Worm (Caenorhabditis elegans) whole organism, L4 larva: ENCODE measurements around the gene sax-2.

ENCODE experiments used
- F37D6.2 ChIP-seq: sonication (generic microtip); optimal IDR thresholded peaks from 2 replicates; lab custom pipeline; 2016; ENCODE audit warnings: mild to moderate bottlenecking, missing genetic modification characterization, missing compliant biosample characterization
- F49E8.2 ChIP-seq: sonication (generic microtip); optimal IDR thresholded peaks from 2 replicates; lab custom pipeline; 2016; ENCODE audit warnings: missing compliant biosample characterization, mild to moderate bottlenecking, missing genetic modification characterization, borderline replicate concordance
- R02D3.7 ChIP-seq: fragments of 150-350 bp; sonication (generic microtip); optimal IDR thresholded peaks from 3 replicates; lab custom pipeline; 2014; ENCODE audit warnings: missing biosample characterization, missing genetic modification characterization
- T26A8.4 ChIP-seq: fragments of 200-800 bp; sonication (Bioruptor generic); IDR thresholded peaks from 2 replicates; pipeline ENCODE4 v1.3.6; 2022; ENCODE audit warnings: missing genetic modification characterization, missing compliant biosample characterization
- Y105C5A.15 ChIP-seq: fragments of 200-800 bp; sonication (Bioruptor generic); IDR thresholded peaks from 2 replicates; pipeline ENCODE4 v1.3.6; 2022; ENCODE audit warnings: missing genetic modification characterization, missing compliant biosample characterization
- Y5F2A.4 ChIP-seq: fragments of 200-800 bp; sonication (Bioruptor generic); optimal IDR thresholded peaks from 2 replicates; lab custom pipeline; 2018; ENCODE audit warnings: mild to moderate bottlenecking, missing genetic modification characterization, missing compliant biosample characterization
- aly-2 ChIP-seq: sonication (generic microtip); optimal IDR thresholded peaks from 2 replicates; lab custom pipeline; 2018; ENCODE audit warnings: missing biosample characterization, missing genetic modification characterization
- ama-1 ChIP-seq: fragments of 150-350 bp; optimal IDR thresholded peaks from 2 replicates; lab custom pipeline; 2014; ENCODE audit warnings: inconsistent platforms, mixed read lengths
- arid-1 ChIP-seq: fragments of 200-800 bp; sonication (Bioruptor generic); conservative IDR thresholded peaks from 2 replicates; pipeline ENCODE4 v1.3.6; 2022; ENCODE audit warnings: missing genetic modification reagents, missing genetic modification characterization, missing compliant biosample characterization
- attf-4 ChIP-seq: sonication (generic microtip); optimal IDR thresholded peaks from 3 replicates; lab custom pipeline; 2017; ENCODE audit warnings: missing biosample characterization, missing genetic modification characterization
- ceh-20 ChIP-seq: fragments of 200-800 bp; sonication (Bioruptor generic); IDR thresholded peaks from 2 replicates; pipeline ENCODE4 v1.3.6; 2022; ENCODE audit warnings: missing genetic modification reagents, missing genetic modification characterization, missing compliant biosample characterization
- ceh-28 ChIP-seq: fragments of 150-350 bp; optimal IDR thresholded peaks from 2 replicates; lab custom pipeline; 2014; ENCODE audit warnings: missing biosample characterization, missing genetic modification reagents, missing genetic modification characterization
- ceh-44 ChIP-seq: fragments of 200-800 bp; sonication (Bioruptor generic); IDR thresholded peaks from 2 replicates; pipeline ENCODE4 v1.3.6; 2022; ENCODE audit warnings: missing genetic modification reagents, missing genetic modification characterization, missing compliant biosample characterization
- cey-2 ChIP-seq: sonication (generic microtip); optimal IDR thresholded peaks from 3 replicates; lab custom pipeline; 2017; ENCODE audit warnings: missing genetic modification characterization, mild to moderate bottlenecking, missing compliant biosample characterization, antibody characterized with exemption, borderline replicate concordance; ENCODE audit not compliant: insufficient read depth
- daf-12 ChIP-seq: fragments of 150-350 bp; optimal IDR thresholded peaks from 2 replicates; lab custom pipeline; 2014; ENCODE audit warnings: missing biosample characterization, missing genetic modification reagents, missing genetic modification characterization
- daf-8 ChIP-seq: fragments of 200-800 bp; sonication (Bioruptor generic); IDR thresholded peaks from 2 replicates; pipeline ENCODE4 v1.3.6; 2022; ENCODE audit warnings: missing genetic modification characterization, missing compliant biosample characterization
- dmd-6 ChIP-seq: fragments of 200-800 bp; sonication (Bioruptor generic); IDR thresholded peaks from 2 replicates; pipeline ENCODE4 v1.3.6; 2022; ENCODE audit warnings: missing genetic modification reagents, missing genetic modification characterization, missing compliant biosample characterization
- dpl-1 ChIP-seq: fragments of 150-350 bp; optimal IDR thresholded peaks from 2 replicates; lab custom pipeline; 2014; ENCODE audit warnings: missing biosample characterization, missing genetic modification reagents, missing genetic modification characterization
- dve-1 ChIP-seq: sonication (generic microtip); optimal IDR thresholded peaks from 2 replicates; lab custom pipeline; 2017; ENCODE audit warnings: antibody characterized with exemption, mild to moderate bottlenecking, missing genetic modification characterization, missing compliant biosample characterization; ENCODE audit not compliant: insufficient read depth
- egl-27 ChIP-seq: sonication (generic microtip); optimal IDR thresholded peaks from 3 replicates; lab custom pipeline; 2017; ENCODE audit warnings: missing biosample characterization, missing genetic modification reagents, missing genetic modification characterization
- egl-43 ChIP-seq: fragments of 200-800 bp; sonication (Bioruptor generic); IDR thresholded peaks from 2 replicates; pipeline ENCODE4 v1.3.6; 2022; ENCODE audit warnings: missing genetic modification reagents, missing genetic modification characterization, missing compliant biosample characterization
- fkh-10 ChIP-seq: fragments of 150-350 bp; optimal IDR thresholded peaks from 2 replicates; lab custom pipeline; 2014; ENCODE audit warnings: missing biosample characterization, missing genetic modification reagents, missing genetic modification characterization
- hmg-1.1 ChIP-seq: fragments of 200-800 bp; sonication (Bioruptor generic); IDR thresholded peaks from 2 replicates; pipeline ENCODE4 v1.3.6; 2022; ENCODE audit warnings: missing genetic modification reagents, missing genetic modification characterization, missing compliant biosample characterization
- lim-7 ChIP-seq: fragments of 200-800 bp; sonication (Bioruptor generic); IDR thresholded peaks from 2 replicates; pipeline ENCODE4 v1.3.6; 2022; ENCODE audit warnings: missing genetic modification characterization, missing compliant biosample characterization
- lin-13 ChIP-seq: fragments of 150-350 bp; optimal IDR thresholded peaks from 2 replicates; lab custom pipeline; 2014; ENCODE audit warnings: missing biosample characterization, missing genetic modification reagents, missing genetic modification characterization
- lin-38 ChIP-seq: fragments of 200-800 bp; sonication (Bioruptor generic); IDR thresholded peaks from 2 replicates; pipeline ENCODE4 v1.3.6; 2022; ENCODE audit warnings: missing genetic modification reagents, missing genetic modification characterization, missing compliant biosample characterization
- lin-39 ChIP-seq: fragments of 150-350 bp; optimal IDR thresholded peaks from 2 replicates; lab custom pipeline; 2014; ENCODE audit warnings: missing biosample characterization, missing genetic modification reagents, missing genetic modification characterization
- lir-3 ChIP-seq: sonication (generic microtip); optimal IDR thresholded peaks from 2 replicates; lab custom pipeline; 2016; ENCODE audit warnings: mild to moderate bottlenecking, missing genetic modification characterization, missing compliant biosample characterization
- lsy-2 ChIP-seq, 2 experiments: fragments of 150-350 bp in 1 of 2; sonication (generic microtip) in 1 of 2; optimal IDR thresholded peaks; 2 replicates each; lab custom pipeline; 2014 to 2017; ENCODE audit warnings: missing biosample characterization in 2 of 2, missing genetic modification characterization in 2 of 2
- mdl-1 ChIP-seq, 2 experiments: fragments of 150-350 bp in 1 of 2; sonication (generic microtip) in 1 of 2; optimal IDR thresholded peaks; 2 replicates each; lab custom pipeline; 2014 to 2017; ENCODE audit warnings: missing biosample characterization in 2 of 2, missing genetic modification characterization in 2 of 2
- mes-2 ChIP-seq: sonication (generic microtip); optimal IDR thresholded peaks from 2 replicates; lab custom pipeline; 2016; ENCODE audit warnings: missing genotype, mild to moderate bottlenecking, missing genetic modification characterization, missing compliant biosample characterization; ENCODE audit not compliant: poor library complexity, severe bottlenecking
- mxl-2 ChIP-seq: fragments of 200-800 bp; sonication (Bioruptor generic); conservative IDR thresholded peaks from 2 replicates; pipeline ENCODE4 v1.3.6; 2022; ENCODE audit warnings: missing genetic modification reagents, missing genetic modification characterization, missing compliant biosample characterization
- mxl-3 ChIP-seq: fragments of 200-800 bp; sonication (Bioruptor generic); optimal IDR thresholded peaks from 2 replicates; lab custom pipeline; 2018; ENCODE audit warnings: mild to moderate bottlenecking, missing genetic modification characterization, missing compliant biosample characterization
- nhr-10 ChIP-seq: fragments of 150-350 bp; optimal IDR thresholded peaks from 2 replicates; lab custom pipeline; 2014; ENCODE audit warnings: missing biosample characterization, missing genetic modification characterization
- nhr-11 ChIP-seq: fragments of 150-350 bp; optimal IDR thresholded peaks from 2 replicates; lab custom pipeline; 2014; ENCODE audit warnings: missing biosample characterization, missing genetic modification characterization
- nhr-48 ChIP-seq: sonication (generic microtip); optimal IDR thresholded peaks from 2 replicates; lab custom pipeline; 2016; ENCODE audit warnings: mild to moderate bottlenecking, missing genetic modification characterization, missing compliant biosample characterization
- nhr-77 ChIP-seq: fragments of 150-350 bp; optimal IDR thresholded peaks from 2 replicates; lab custom pipeline; 2014; ENCODE audit warnings: missing biosample characterization, missing genetic modification characterization
- php-3 ChIP-seq: fragments of 200-800 bp; sonication (Bioruptor generic); IDR thresholded peaks from 2 replicates; pipeline ENCODE4 v1.3.6; 2022; ENCODE audit warnings: missing genetic modification reagents, missing genetic modification characterization, missing compliant biosample characterization
- pqm-1 ChIP-seq: sonication (generic microtip); optimal IDR thresholded peaks from 2 replicates; lab custom pipeline; 2017; ENCODE audit warnings: missing biosample characterization, missing genetic modification characterization
- rbr-2 ChIP-seq: sonication (generic microtip); optimal IDR thresholded peaks from 2 replicates; lab custom pipeline; 2016; ENCODE audit warnings: missing genotype, missing genetic modification characterization, missing compliant biosample characterization
- saeg-2 ChIP-seq: fragments of 200-800 bp; sonication (Bioruptor generic); IDR thresholded peaks from 2 replicates; pipeline ENCODE4 v1.3.6; 2022; ENCODE audit warnings: missing genetic modification reagents, missing genetic modification characterization, missing compliant biosample characterization
- sdz-12 ChIP-seq: fragments of 200-800 bp; sonication (Bioruptor generic); optimal IDR thresholded peaks from 2 replicates; lab custom pipeline; 2018; ENCODE audit warnings: mild to moderate bottlenecking, missing genetic modification characterization, missing compliant biosample characterization
- snpc-4 ChIP-seq: fragments of 150-350 bp; optimal IDR thresholded peaks from 2 replicates; lab custom pipeline; 2014; ENCODE audit warnings: missing biosample characterization, missing genetic modification characterization
- spr-1 ChIP-seq: sonication (generic microtip); optimal IDR thresholded peaks from 2 replicates; lab custom pipeline; 2016; ENCODE audit warnings: mild to moderate bottlenecking, missing genetic modification characterization, missing compliant biosample characterization
- spr-3 ChIP-seq: fragments of 200-800 bp; sonication (Bioruptor generic); optimal IDR thresholded peaks from 2 replicates; lab custom pipeline; 2018; ENCODE audit warnings: mild to moderate bottlenecking, missing genetic modification characterization, missing compliant biosample characterization
- tag-97 ChIP-seq: fragments of 200-800 bp; sonication (Bioruptor generic); IDR thresholded peaks from 2 replicates; pipeline ENCODE4 v1.3.6; 2022; ENCODE audit warnings: missing genetic modification characterization, missing compliant biosample characterization
- tra-1 ChIP-seq: fragments of 200-800 bp; sonication (Bioruptor generic); IDR thresholded peaks from 2 replicates; pipeline ENCODE4 v1.3.6; 2022; ENCODE audit warnings: missing genetic modification reagents, missing genetic modification characterization, missing compliant biosample characterization
- unc-39 ChIP-seq: sonication (generic microtip); optimal IDR thresholded peaks from 2 replicates; lab custom pipeline; 2017; ENCODE audit warnings: missing biosample characterization, missing genetic modification characterization
- unc-62 ChIP-seq, 3 experiments: fragments of 150-350 bp in 1 of 3; sonication (generic microtip); optimal IDR thresholded peaks in 2 of 3; peaks in 1 of 3; 1 replicate in 1 of 3; 2 replicates in 2 of 3; lab custom pipeline; 2014 to 2017; ENCODE audit warnings: missing biosample characterization in 3 of 3, missing genetic modification characterization in 3 of 3, missing genetic modification reagents in 3 of 3, missing genotype in 1 of 3
- vab-7 ChIP-seq: fragments of 200-800 bp; sonication (Bioruptor generic); IDR thresholded peaks from 2 replicates; pipeline ENCODE4 v1.3.6; 2022; ENCODE audit warnings: missing genetic modification reagents, missing genetic modification characterization, missing compliant biosample characterization
- zag-1 ChIP-seq: fragments of 150-350 bp; optimal IDR thresholded peaks from 2 replicates; lab custom pipeline; 2014; ENCODE audit warnings: missing biosample characterization, missing genetic modification characterization
- ztf-11 ChIP-seq: fragments of 150-350 bp; optimal IDR thresholded peaks from 2 replicates; lab custom pipeline; 2014; ENCODE audit warnings: missing biosample characterization, missing genetic modification characterization
- ztf-7 ChIP-seq: fragments of 150-350 bp; optimal IDR thresholded peaks from 2 replicates; lab custom pipeline; 2014; ENCODE audit warnings: missing biosample characterization, missing genetic modification characterization

Gene sax-2

ce11 chrIII:5102616-5103015, 6.9 kb upstream of the sax-2 start, which contains the start of gene F54D8.6 (continued):
- peak; percentile 21 for TF ChIP-seq nhr-77 (tag; lab: Kevin White, UChicago)
- peak; percentile 91 for TF ChIP-seq lin-38
- no peak for TF ChIP-seq zag-1 (tag; lab: Kevin White, UChicago)
- no peak for TF ChIP-seq mxl-3
- TF ChIP-seq nhr-11 (tag; lab: Kevin White, UChicago) = no peak
- TF ChIP-seq ceh-44 (GFP tag; lab: Robert Waterston, UW) = no peak
- no peak for TF ChIP-seq F37D6.2 (tag; lab: Kevin White, UChicago)
- no peak for TF ChIP-seq attf-4 (tag; lab: Kevin White, UChicago)
- peak; percentile 40 for TF ChIP-seq dpl-1 (GFP tag; lab: Kevin White, UChicago)
- TF ChIP-seq ztf-11 = no peak
- peak in 1 of 2 experiments; percentile 63 for TF ChIP-seq lsy-2 (tag; optimal IDR thresholded peaks at IDR 0.05; lab: Kevin White, UChicago)
- no peak for TF ChIP-seq vab-7 (GFP tag; lab: Robert Waterston, UW)
- TF ChIP-seq egl-27 (tag; lab: Kevin White, UChicago) = no peak
- no peak for TF ChIP-seq mdl-1 (tag; optimal IDR thresholded peaks at IDR 0.05; lab: Kevin White, UChicago)
- no peak for TF ChIP-seq rbr-2 (tag; lab: Kevin White, UChicago)
- TF ChIP-seq daf-8 (GFP tag; lab: Robert Waterston, UW) = no peak
- TF ChIP-seq mxl-2 (GFP tag; lab: Robert Waterston, UW) = no peak
- no peak for TF ChIP-seq nhr-10
- no peak for TF ChIP-seq ztf-7 (tag; lab: Kevin White, UChicago)
- no peak for TF ChIP-seq Y105C5A.15
- TF ChIP-seq arid-1 (GFP tag; lab: Robert Waterston, UW) = no peak
- TF ChIP-seq snpc-4 (tag; lab: Kevin White, UChicago) = no peak
- no peak for TF ChIP-seq lin-13 (GFP tag; lab: Kevin White, UChicago)
- TF ChIP-seq spr-1 (tag; lab: Kevin White, UChicago) = no peak
- TF ChIP-seq nhr-48 (tag; lab: Kevin White, UChicago) = no peak
- no peak for TF ChIP-seq ama-1 (lab: Kevin White, UChicago)
- TF ChIP-seq spr-3 = no peak
- TF ChIP-seq cey-2 (tag; lab: Kevin White, UChicago) = no peak
- TF ChIP-seq sdz-12 = no peak
- no peak for TF ChIP-seq pqm-1
- no peak for TF ChIP-seq egl-43 (GFP tag; lab: Robert Waterston, UW)
- TF ChIP-seq tag-97 (GFP tag; lab: Robert Waterston, UW) = no peak
- TF ChIP-seq dmd-6 (GFP tag; lab: Robert Waterston, UW) = no peak
- TF ChIP-seq dve-1 (tag; lab: Kevin White, UChicago) = no peak
- no peak for TF ChIP-seq php-3 (GFP tag; lab: Robert Waterston, UW)
- no peak for TF ChIP-seq aly-2 (tag; lab: Kevin White, UChicago)
- TF ChIP-seq lin-39 = no peak
- no peak for TF ChIP-seq ceh-28 (tag; lab: Kevin White, UChicago)
- no peak for TF ChIP-seq ceh-20 (GFP tag; lab: Robert Waterston, UW)
- peak in 1 of 2 experiments; percentile 60 for TF ChIP-seq unc-62 (GFP tag; optimal IDR thresholded peaks at IDR 0.05 in 1 of 2; lab: Kevin White, UChicago)
- no peak for TF ChIP-seq unc-62 (tag; optimal IDR thresholded peaks at IDR 0.05; lab: Kevin White, UChicago)
- no peak for TF ChIP-seq unc-39 (tag; lab: Kevin White, UChicago)
- no peak for TF ChIP-seq lir-3
- TF ChIP-seq mes-2 (tag; lab: Kevin White, UChicago) = peak; percentile 93
- TF ChIP-seq F49E8.2 (tag; lab: Kevin White, UChicago) = no peak
- no peak for TF ChIP-seq R02D3.7
- no peak for TF ChIP-seq daf-12 (tag; lab: Kevin White, UChicago)
- TF ChIP-seq hmg-1.1 (GFP tag; lab: Robert Waterston, UW) = no peak
- TF ChIP-seq tra-1 = no peak
- no peak for TF ChIP-seq T26A8.4 (GFP tag; lab: Robert Waterston, UW)
- TF ChIP-seq lim-7 (GFP tag; lab: Robert Waterston, UW) = no peak
- no peak for TF ChIP-seq fkh-10 (GFP tag; lab: Kevin White, UChicago)
- no peak for TF ChIP-seq saeg-2 (GFP tag; lab: Robert Waterston, UW)
- no peak for TF ChIP-seq Y5F2A.4 (GFP tag; lab: Kevin White, UChicago)
